Worm (Caenorhabditis elegans): ENCODE results near the gene ador-1.
"Not testable (repeated sequence)": the region's sequence is repeated elsewhere in the genome, so short reads cannot be mapped to it uniquely, and the experiment has no call there.

ador-1 gene

DNA sequence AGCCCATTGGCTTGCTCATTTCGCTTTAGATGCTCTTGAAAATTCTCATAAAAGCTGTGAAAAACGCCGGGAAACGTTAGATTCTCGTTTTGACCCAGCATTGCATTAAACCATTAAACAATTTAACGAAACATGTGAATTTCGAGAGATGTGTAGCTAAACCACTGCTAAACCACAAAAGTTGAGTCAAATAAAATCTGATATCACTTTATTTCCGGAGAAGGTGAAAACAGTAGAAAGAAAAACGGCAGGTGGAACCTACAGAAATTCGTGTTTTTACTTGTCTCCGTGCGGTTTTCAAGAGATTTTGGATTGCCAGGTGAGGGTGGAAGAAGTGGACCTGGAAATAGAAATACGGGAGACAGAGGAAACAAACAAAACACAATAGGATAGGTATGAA is 41.8 kb upstream of the ador-1 start, which contains the start of gene F49C5.9:
TSS of gene F49C5.9 (minus strand) at position 101 of the 400 bp plus-strand sequence.
- no peak for TF ChIP-seq nhr-11 (tag; optimal IDR thresholded peaks at IDR 0.05)
- no peak for TF ChIP-seq nhr-43 (tag; optimal IDR thresholded peaks at IDR 0.05; ENCODE audit: poor library complexity, severe bottlenecking)
- TF ChIP-seq fkh-2 (tag; optimal IDR thresholded peaks at IDR 0.05), result no peak
- TF ChIP-seq elt-2 (tag; optimal IDR thresholded peaks at IDR 0.05), result no peak
- no peak for TF ChIP-seq pqm-1 (tag; optimal IDR thresholded peaks at IDR 0.05)
- no peak for TF ChIP-seq egl-27 (tag; optimal IDR thresholded peaks at IDR 0.05)
- no peak for TF ChIP-seq nhr-237 (tag; optimal IDR thresholded peaks at IDR 0.05)
- no peak for TF ChIP-seq tbx-2 (tag; optimal IDR thresholded peaks at IDR 0.05)
- TF ChIP-seq ceh-16 (tag; optimal IDR thresholded peaks at IDR 0.05), result no peak
- no peak for TF ChIP-seq pha-4 (tag; optimal IDR thresholded peaks at IDR 0.05)
- TF ChIP-seq lin-15B (tag; optimal IDR thresholded peaks at IDR 0.05), result no peak
- no peak for TF ChIP-seq nhr-12 (tag; optimal IDR thresholded peaks at IDR 0.05)
- no peak for TF ChIP-seq snpc-4 (tag; optimal IDR thresholded peaks at IDR 0.05)
- no peak for TF ChIP-seq nfya-1 (tag; optimal IDR thresholded peaks at IDR 0.05; ENCODE audit: insufficient read depth)
- no peak for TF ChIP-seq ZK546.5 (tag; optimal IDR thresholded peaks at IDR 0.05)

DNA sequence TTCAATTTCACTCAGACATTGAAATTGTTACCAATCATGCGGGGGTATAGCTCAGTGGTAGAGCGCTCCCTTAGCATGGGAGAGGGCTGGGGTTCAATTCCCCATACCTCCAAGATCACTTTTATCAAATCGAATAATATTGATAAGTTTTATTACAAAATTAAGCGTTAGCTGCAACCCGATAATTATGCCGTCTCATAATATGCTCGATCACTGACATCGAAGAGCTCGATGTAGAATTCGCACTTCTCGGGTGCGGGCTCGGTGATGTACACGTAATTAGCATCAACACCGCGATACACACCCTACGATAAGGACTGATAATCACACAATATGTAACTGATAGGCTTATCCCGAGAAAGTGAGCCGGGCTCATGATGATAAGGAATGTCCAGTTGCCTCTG is 39.9 kb upstream of the ador-1 start:
- TF ChIP-seq snpc-4 (tag; optimal IDR thresholded peaks at IDR 0.05), result no peak
- peak; percentile 58 for TF ChIP-seq elt-2 (tag; optimal IDR thresholded peaks at IDR 0.05)

- TF ChIP-seq nhr-43 (tag; optimal IDR thresholded peaks at IDR 0.05; ENCODE audit: poor library complexity, severe bottlenecking) (peak; percentile 24), nfya-1 (tag; optimal IDR thresholded peaks at IDR 0.05; ENCODE audit: insufficient read depth) (peak; percentile 23), lsy-12 (tag; optimal IDR thresholded peaks at IDR 0.05) (peak; percentile 38), elt-2 (tag; optimal IDR thresholded peaks at IDR 0.05) (peak; percentile 46)
Measured at ce11 chrII:12541670-12542080, 39.0 kb upstream of the ador-1 start.

DNA sequence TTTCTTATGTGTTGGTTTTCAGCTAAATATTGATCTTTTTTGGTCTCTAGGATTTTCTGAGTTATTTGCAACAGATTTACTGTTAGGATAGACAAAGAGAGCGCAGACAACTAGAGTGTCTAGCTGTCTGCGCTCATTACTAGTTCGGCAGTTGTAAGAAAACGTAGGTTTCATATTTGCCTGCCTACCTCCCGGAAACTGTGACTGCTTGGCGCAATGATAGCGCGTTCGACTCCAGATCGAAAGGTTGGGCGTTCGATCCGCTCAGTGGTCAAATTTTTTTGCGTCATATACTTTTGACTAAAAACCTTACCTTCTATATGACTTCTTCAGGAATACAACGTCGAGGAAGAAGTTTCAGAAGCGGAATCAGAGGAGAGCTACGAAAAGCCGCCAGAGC is 36.7 kb upstream of the ador-1 start:
- TF ChIP-seq sea-2 (GFP tag; optimal IDR thresholded peaks at IDR 0.05) (no peak), nfya-1 (tag; optimal IDR thresholded peaks at IDR 0.05; ENCODE audit: insufficient read depth) (no peak), egl-5 (tag; optimal IDR thresholded peaks at IDR 0.05) (no peak)

DNA sequence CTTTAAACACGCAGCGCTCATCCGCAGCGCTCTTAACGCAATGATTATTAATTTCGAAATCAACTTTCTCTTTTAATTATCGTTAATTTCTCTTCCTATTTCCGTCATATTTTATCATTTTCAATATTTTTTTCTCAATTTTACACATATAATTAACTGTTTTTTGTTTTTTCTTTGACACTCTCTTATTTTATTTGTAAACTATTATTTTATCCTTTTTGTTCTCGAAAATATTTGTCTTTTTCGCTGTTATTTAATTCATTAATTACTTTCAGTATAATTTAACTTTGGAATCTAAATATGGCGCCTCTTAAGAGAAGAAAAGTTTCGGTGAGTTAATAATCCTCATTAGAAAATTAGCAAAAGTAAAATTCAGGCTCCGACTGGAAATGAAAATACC is 33.5 kb upstream of the ador-1 start, which contains the start of gene F49C5.3:
TSS of gene F49C5.3 (plus strand) at position 301 of the 400 bp plus-strand sequence.
- not testable (repeated sequence) for TF ChIP-seq nhr-76, elt-1, ztf-4 (tag; optimal IDR thresholded peaks at IDR 0.05)

- no peak for TF ChIP-seq sea-2 (GFP tag; optimal IDR thresholded peaks at IDR 0.05)
- no peak for TF ChIP-seq lin-15B (tag; optimal IDR thresholded peaks at IDR 0.05)
- TF ChIP-seq nhr-25 (tag; optimal IDR thresholded peaks at IDR 0.05), result no peak
- TF ChIP-seq unc-39 (tag; optimal IDR thresholded peaks at IDR 0.05), result no peak
- no peak for TF ChIP-seq skn-1 (tag; optimal IDR thresholded peaks at IDR 0.05)
Measured at ce11 chrII:12535297-12535803, 32.7 kb upstream of the ador-1 start, which contains the start of gene nimk-1. nimk-1 (plus strand) TSS chrII:12535753.

- TF ChIP-seq zag-1 (tag; optimal IDR thresholded peaks at IDR 0.05) (no peak), eor-1 (tag; optimal IDR thresholded peaks at IDR 0.05) (no peak), snpc-4 (tag; optimal IDR thresholded peaks at IDR 0.05) (no peak), nhr-67 (tag; optimal IDR thresholded peaks at IDR 0.05) (no peak), ztf-4 (tag; optimal IDR thresholded peaks at IDR 0.05) (no peak), ceh-16 (tag; optimal IDR thresholded peaks at IDR 0.05) (no peak), ceh-9 (tag; optimal IDR thresholded peaks at IDR 0.05) (no peak), nhr-43 (tag; optimal IDR thresholded peaks at IDR 0.05; ENCODE audit: poor library complexity, severe bottlenecking) (no peak), nhr-23 (tag; optimal IDR thresholded peaks at IDR 0.05) (no peak), ceh-82 (tag; optimal IDR thresholded peaks at IDR 0.05) (no peak), unc-62 (GFP tag; optimal IDR thresholded peaks at IDR 0.05) (no peak)
Measured at ce11 chrII:12530958-12531357, 28.3 kb upstream of the ador-1 start, which contains the start of gene srx-120. srx-120 (plus strand) TSS chrII:12531258.
